Worm (Caenorhabditis elegans): ENCODE results near the gene nasp-1.

nasp-1 gene

ce11 chrII:11126312-11127000 lies 20.0 kb downstream of the nasp-1 start, which contains the start of the genes rps-9 and lsm-1 (continued):
- TF ChIP-seq nhr-237 (tag; optimal IDR thresholded peaks at IDR 0.05) (peak; percentile 52), C04F5.9 (tag; optimal IDR thresholded peaks at IDR 0.05) (no peak), xbp-1 (tag; optimal IDR thresholded peaks at IDR 0.05) (peak; percentile 52), lsy-2 (tag; optimal IDR thresholded peaks at IDR 0.05) (peak; percentile 94 to 98), aha-1 (tag; optimal IDR thresholded peaks at IDR 0.05) (no peak), vab-15 (tag; optimal IDR thresholded peaks at IDR 0.05) (no peak), egl-13 (tag; optimal IDR thresholded peaks at IDR 0.05) (no peak), nhr-71 (tag; optimal IDR thresholded peaks at IDR 0.05) (peak; percentile 75), lin-14 (GFP tag; optimal IDR thresholded peaks at IDR 0.05) (peak; percentile 77), nhr-85 (tag) (no peak), blmp-1 (tag; optimal IDR thresholded peaks at IDR 0.05) (peak; percentile 45), nhr-47 (tag; optimal IDR thresholded peaks at IDR 0.05) (peak; percentile 65), dpl-1 (GFP tag; optimal IDR thresholded peaks at IDR 0.05) (peak; percentile 70 to 78 (median 74)), nhr-28 (tag; optimal IDR thresholded peaks at IDR 0.05) (no peak), hpl-2 (GFP tag; optimal IDR thresholded peaks at IDR 0.05) (no peak), ces-1 (GFP tag; optimal IDR thresholded peaks at IDR 0.05) (no peak), elt-2 (tag; optimal IDR thresholded peaks at IDR 0.05) (no peak), pax-3 (tag; optimal IDR thresholded peaks at IDR 0.05) (no peak), nhr-20 (tag; optimal IDR thresholded peaks at IDR 0.05) (peak; percentile 63), unc-30 (tag; optimal IDR thresholded peaks at IDR 0.05) (no peak), irx-1 (tag; optimal IDR thresholded peaks at IDR 0.05) (no peak), ceh-88 (GFP tag; IDR thresholded peaks at IDR 0.05) (no peak), dsc-1 (tag; optimal IDR thresholded peaks at IDR 0.05) (peak; percentile 38), fos-1 (tag; optimal IDR thresholded peaks at IDR 0.05) (peak; percentile 42), fkh-8 (tag; optimal IDR thresholded peaks at IDR 0.05) (peak; percentile 45), ceh-82 (tag; optimal IDR thresholded peaks at IDR 0.05) (peak; percentile 43 to 84 (median 63)), alr-1 (tag; optimal IDR thresholded peaks at IDR 0.05; ENCODE audit: borderline replicate concordance) (no peak), F16B12.6 (tag; optimal IDR thresholded peaks at IDR 0.05) (peak; percentile 46), nhr-11 (tag; optimal IDR thresholded peaks at IDR 0.05) (no peak), C16A3.4 (tag; optimal IDR thresholded peaks at IDR 0.05) (peak; percentile 75), lir-3 (tag; optimal IDR thresholded peaks at IDR 0.05; ENCODE audit: poor library complexity) (peak; percentile 26), ztf-4 (tag; optimal IDR thresholded peaks at IDR 0.05) (no peak), ceh-8 (GFP tag; optimal IDR thresholded peaks at IDR 0.05) (no peak), egl-27 (tag; optimal IDR thresholded peaks at IDR 0.05) (no peak), sup-37 (GFP tag; optimal IDR thresholded peaks at IDR 0.05) (no peak), ztf-11 (tag; optimal IDR thresholded peaks at IDR 0.05) (no peak), unc-130 (tag; optimal IDR thresholded peaks at IDR 0.05) (peak; percentile 33), pag-3 (tag; optimal IDR thresholded peaks at IDR 0.05; ENCODE audit: borderline replicate concordance, insufficient read depth) (no peak)

DNA sequence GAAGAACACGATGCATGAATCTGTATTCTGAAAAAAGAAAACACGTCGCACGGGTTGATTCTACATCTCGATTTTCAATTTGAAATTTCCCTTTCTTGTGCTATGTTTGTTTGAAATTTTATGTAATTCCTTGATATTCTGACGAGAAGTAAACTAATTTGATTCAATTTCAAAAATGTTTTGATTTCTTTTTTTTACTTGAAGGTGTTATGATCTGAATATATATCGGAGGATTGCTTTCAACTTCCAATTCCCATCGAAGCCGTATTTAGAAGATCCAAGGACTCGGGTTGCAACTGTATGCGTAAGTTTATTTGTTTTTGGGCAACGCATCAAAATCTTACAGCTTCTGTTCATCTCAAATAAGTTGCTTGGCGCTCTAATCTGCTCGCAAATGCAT lies 21.0 kb downstream of the nasp-1 start, which contains the start of gene F40F8.1:
Gene F40F8.1 (plus strand): TSS at position 301 of the 400 bp plus-strand sequence.
- TF ChIP-seq elt-3 (tag; optimal IDR thresholded peaks at IDR 0.05) (no peak), Y116A8C.19 (tag; optimal IDR thresholded peaks at IDR 0.05; ENCODE audit: borderline replicate concordance) (no peak), zip-4 (GFP tag; optimal IDR thresholded peaks at IDR 0.05) (no peak)
